Worm (Caenorhabditis elegans) whole organism, L2 larva: Measurements from ENCODE around the gene C26B2.2.
"Not testable (repeated sequence)": the region's sequence is repeated elsewhere in the genome, so short reads cannot be mapped to it uniquely, and the experiment has no call there.

ENCODE experiments used
- C34F6.9 ChIP-seq: fragments of 150-350 bp; optimal IDR thresholded peaks from 2 replicates; lab custom pipeline; 2014; ENCODE audit warnings: missing biosample characterization, missing genetic modification characterization
- F13H6.1 ChIP-seq: sonication (generic microtip); optimal IDR thresholded peaks from 2 replicates; lab custom pipeline; 2016; ENCODE audit warnings: missing genetic modification characterization, missing compliant biosample characterization
- R02D3.7 ChIP-seq: fragments of 150-350 bp; optimal IDR thresholded peaks from 2 replicates; lab custom pipeline; 2014; ENCODE audit warnings: missing biosample characterization, missing genetic modification characterization
- Y55F3AM.14 ChIP-seq: fragments of 200-800 bp; sonication (Bioruptor generic); optimal IDR thresholded peaks from 2 replicates; lab custom pipeline; 2018; ENCODE audit warnings: mild to moderate bottlenecking, missing genetic modification characterization, missing compliant biosample characterization
- alr-1 ChIP-seq: fragments of 150-350 bp; optimal IDR thresholded peaks from 2 replicates; lab custom pipeline; 2014; ENCODE audit warnings: missing biosample characterization, missing genetic modification characterization
- aly-2 ChIP-seq: fragments of 150-350 bp; optimal IDR thresholded peaks from 2 replicates; lab custom pipeline; 2014; ENCODE audit warnings: missing biosample characterization, missing genetic modification characterization
- ama-1 ChIP-seq: fragments of 150-350 bp; optimal IDR thresholded peaks from 2 replicates; lab custom pipeline; 2018; ENCODE audit warnings: inconsistent platforms
- ceh-82 ChIP-seq: fragments of 150-350 bp; optimal IDR thresholded peaks from 2 replicates; lab custom pipeline; 2014; ENCODE audit warnings: missing biosample characterization, missing genetic modification characterization
- crh-2 ChIP-seq: sonication (generic microtip); optimal IDR thresholded peaks from 2 replicates; lab custom pipeline; 2017; ENCODE audit warnings: missing biosample characterization, missing genetic modification characterization
- egl-27 ChIP-seq: sonication (generic microtip); optimal IDR thresholded peaks from 3 replicates; lab custom pipeline; 2017; ENCODE audit warnings: missing biosample characterization, missing genetic modification reagents, missing genetic modification characterization
- elt-1 ChIP-seq: fragments of 150-350 bp; optimal IDR thresholded peaks from 2 replicates; lab custom pipeline; 2014; ENCODE audit warnings: missing biosample characterization, missing genetic modification characterization
- elt-3 ChIP-seq: sonication (generic microtip); optimal IDR thresholded peaks from 2 replicates; lab custom pipeline; 2017; ENCODE audit warnings: missing biosample characterization, missing genetic modification characterization
- fos-1 ChIP-seq: fragments of 150-350 bp; optimal IDR thresholded peaks from 2 replicates; lab custom pipeline; 2014; ENCODE audit warnings: missing biosample characterization, missing genetic modification characterization
- gmeb-1 ChIP-seq: fragments of 150-350 bp; optimal IDR thresholded peaks from 2 replicates; lab custom pipeline; 2014; ENCODE audit warnings: missing biosample characterization, missing genetic modification characterization
- lin-11 ChIP-seq: fragments of 150-350 bp; sonication (generic microtip); optimal IDR thresholded peaks from 2 replicates; lab custom pipeline; 2014; ENCODE audit warnings: missing biosample characterization, missing genetic modification characterization, inconsistent platforms, mixed read lengths
- lin-13 ChIP-seq: fragments of 150-350 bp; optimal IDR thresholded peaks from 2 replicates; lab custom pipeline; 2014; ENCODE audit warnings: missing biosample characterization, missing genetic modification reagents, missing genetic modification characterization
- lsy-2 ChIP-seq, 2 experiments: fragments of 150-350 bp in 1 of 2; sonication (generic microtip) in 1 of 2; optimal IDR thresholded peaks; 2 replicates each; lab custom pipeline; 2014 to 2017; ENCODE audit warnings: missing biosample characterization in 2 of 2, missing genetic modification characterization in 2 of 2
- mab-5 ChIP-seq: fragments of 150-350 bp; optimal IDR thresholded peaks from 2 replicates; lab custom pipeline; 2014; ENCODE audit warnings: missing biosample characterization, missing genetic modification characterization
- mbf-1 ChIP-seq: sonication (generic microtip); optimal IDR thresholded peaks from 2 replicates; lab custom pipeline; 2017; ENCODE audit warnings: missing biosample characterization, missing genetic modification characterization
- mdl-1 ChIP-seq, 2 experiments: fragments of 150-350 bp in 1 of 2; sonication (generic microtip) in 1 of 2; optimal IDR thresholded peaks; 2 replicates each; lab custom pipeline; 2017; ENCODE audit warnings: missing biosample characterization in 2 of 2, missing genetic modification characterization in 2 of 2
- nhr-11 ChIP-seq: fragments of 150-350 bp; optimal IDR thresholded peaks from 2 replicates; lab custom pipeline; 2014; ENCODE audit warnings: missing biosample characterization, missing genetic modification characterization
- nhr-12 ChIP-seq: fragments of 150-350 bp; optimal IDR thresholded peaks from 2 replicates; lab custom pipeline; 2014; ENCODE audit warnings: missing biosample characterization, missing genetic modification characterization
- nhr-129 ChIP-seq: fragments of 150-350 bp; optimal IDR thresholded peaks from 2 replicates; lab custom pipeline; 2014; ENCODE audit warnings: missing biosample characterization, missing genetic modification characterization
- nhr-21 ChIP-seq: fragments of 150-350 bp; optimal IDR thresholded peaks from 2 replicates; lab custom pipeline; 2014; ENCODE audit warnings: missing biosample characterization, missing genetic modification characterization
- nhr-23 ChIP-seq: fragments of 150-350 bp; optimal IDR thresholded peaks from 2 replicates; lab custom pipeline; 2014; ENCODE audit warnings: missing biosample characterization, missing genetic modification reagents, missing genetic modification characterization
- nhr-25 ChIP-seq: fragments of 150-350 bp; sonication (generic microtip); optimal IDR thresholded peaks from 3 replicates; lab custom pipeline; 2014; ENCODE audit warnings: missing biosample characterization, missing genetic modification characterization
- peb-1 ChIP-seq: fragments of 150-350 bp; optimal IDR thresholded peaks from 2 replicates; lab custom pipeline; 2014; ENCODE audit warnings: missing biosample characterization, missing genetic modification characterization
- skn-1 ChIP-seq: sonication (generic microtip); optimal IDR thresholded peaks from 2 replicates; lab custom pipeline; 2017; ENCODE audit warnings: missing biosample characterization, missing genetic modification characterization
- sma-3 ChIP-seq: sonication (generic microtip); optimal IDR thresholded peaks from 2 replicates; lab custom pipeline; 2016; ENCODE audit warnings: missing genetic modification reagents, missing genetic modification characterization, missing compliant biosample characterization
- sma-9 ChIP-seq, 2 experiments: fragments of 150-350 bp in 1 of 2; sonication (generic microtip) in 1 of 2; optimal IDR thresholded peaks; 2 replicates each; lab custom pipeline; 2014 to 2016; ENCODE audit warnings: missing genetic modification characterization in 2 of 2, mild to moderate bottlenecking in 1 of 2, missing biosample characterization in 1 of 2, missing compliant biosample characterization in 1 of 2, missing genetic modification reagents in 1 of 2, moderate library complexity in 1 of 2
- snpc-4 ChIP-seq: fragments of 150-350 bp; optimal IDR thresholded peaks from 2 replicates; lab custom pipeline; 2014; ENCODE audit warnings: missing biosample characterization, missing genetic modification characterization
- unc-55 ChIP-seq: fragments of 150-350 bp; sonication (generic microtip); optimal IDR thresholded peaks from 3 replicates; lab custom pipeline; 2014; ENCODE audit warnings: missing biosample characterization, missing genetic modification reagents, missing genetic modification characterization
- unc-62 ChIP-seq: fragments of 150-350 bp; optimal IDR thresholded peaks from 2 replicates; lab custom pipeline; 2014; ENCODE audit warnings: missing biosample characterization, missing genetic modification reagents, missing genetic modification characterization
- zag-1 ChIP-seq: fragments of 150-350 bp; optimal IDR thresholded peaks from 2 replicates; lab custom pipeline; 2014; ENCODE audit warnings: missing biosample characterization, missing genetic modification characterization
- ztf-11 ChIP-seq: sonication (generic microtip); optimal IDR thresholded peaks from 2 replicates; lab custom pipeline; 2017; ENCODE audit warnings: missing biosample characterization, missing genetic modification characterization
- ztf-4 ChIP-seq: fragments of 150-350 bp; optimal IDR thresholded peaks from 2 replicates; lab custom pipeline; 2014; ENCODE audit warnings: missing biosample characterization, missing genetic modification characterization

C26B2.2 gene

ce11 chrIV:8019772-8020496 lies 2.0 kb downstream of the C26B2.2 start, which contains the start of gene dnc-4:
Gene dnc-4 (minus strand): TSS chrIV:8019808.
- TF ChIP-seq egl-27 (tag; lab: Kevin White, UChicago) (no peak), mbf-1 (tag; lab: Kevin White, UChicago) (no peak), C34F6.9 (tag; lab: Kevin White, UChicago) (peak; percentile 40), ceh-82 (tag; lab: Kevin White, UChicago) (no peak), sma-9 (GFP tag; optimal IDR thresholded peaks at IDR 0.05; lab: Kevin White, UChicago) (no peak), sma-9 (tag; optimal IDR thresholded peaks at IDR 0.05; lab: Kevin White, UChicago) (no peak), nhr-21 (tag; lab: Kevin White, UChicago) (no peak), lsy-2 (tag; optimal IDR thresholded peaks at IDR 0.05; lab: Kevin White, UChicago) (peak in 1 of 2 experiments; percentile 34), ama-1 (lab: Kevin White, UChicago) (no peak), fos-1 (tag; lab: Kevin White, UChicago) (no peak), elt-1 (tag; lab: Kevin White, UChicago) (no peak), alr-1 (tag; lab: Kevin White, UChicago) (no peak), peb-1 (tag; lab: Kevin White, UChicago) (no peak), gmeb-1 (tag; lab: Kevin White, UChicago) (no peak), crh-2 (no peak), Y55F3AM.14 (GFP tag; lab: Kevin White, UChicago) (no peak), unc-55 (GFP tag; lab: Kevin White, UChicago) (peak; percentile 51), skn-1 (tag; lab: Kevin White, UChicago) (no peak)

ce11 chrIV:8016694-8017093 lies 5.2 kb downstream of the C26B2.2 start, which contains the start of gene elpc-4:
Gene elpc-4 (plus strand): TSS chrIV:8016994.
- no peak for TF ChIP-seq unc-62 (GFP tag; lab: Kevin White, UChicago)
- no peak for TF ChIP-seq alr-1 (tag; lab: Kevin White, UChicago)
- no peak for TF ChIP-seq crh-2
- no peak for TF ChIP-seq nhr-11 (tag; lab: Kevin White, UChicago)

ce11 chrIV:8015726-8016312 lies 6.1 kb downstream of the C26B2.2 start, which contains the start of gene C26B2.7:
Gene C26B2.7 (plus strand): TSS chrIV:8016274.
- TF ChIP-seq sma-3 (peak; percentile 90), lsy-2 (tag; optimal IDR thresholded peaks at IDR 0.05; lab: Kevin White, UChicago) (peak; percentile 27 to 73), crh-2 (peak; percentile 49), gmeb-1 (tag; lab: Kevin White, UChicago) (peak; percentile 67), ztf-4 (tag; lab: Kevin White, UChicago) (peak; percentile 63), nhr-21 (tag; lab: Kevin White, UChicago) (peak; percentile 69), sma-9 (GFP tag; optimal IDR thresholded peaks at IDR 0.05; lab: Kevin White, UChicago) (peak; percentile 77), lin-13 (GFP tag; lab: Kevin White, UChicago) (peak; percentile 66), R02D3.7 (tag; lab: Kevin White, UChicago) (peak; percentile 54), mab-5 (tag; lab: Kevin White, UChicago) (peak; percentile 25), F13H6.1 (tag; lab: Kevin White, UChicago) (peak; percentile 84), unc-55 (GFP tag; lab: Kevin White, UChicago) (peak; percentile 85), C34F6.9 (tag; lab: Kevin White, UChicago) (peak; percentile 40), fos-1 (tag; lab: Kevin White, UChicago) (peak; percentile 15), nhr-129 (peak; percentile 52)
- not testable (repeated sequence) for TF ChIP-seq sma-9 (tag; optimal IDR thresholded peaks at IDR 0.05; lab: Kevin White, UChicago)

ce11 chrIV:8013849-8014248 lies 8.1 kb downstream of the C26B2.2 start, which contains the start of gene C26B2.8:
Gene C26B2.8 (plus strand): TSS chrIV:8014149.
- TF ChIP-seq nhr-25 (tag; lab: Kevin White, UChicago) (no peak), nhr-23 (tag; lab: Kevin White, UChicago) (no peak), nhr-12 (no peak), ama-1 (lab: Kevin White, UChicago) (no peak), elt-3 (tag; lab: Kevin White, UChicago) (no peak)

- TF ChIP-seq gmeb-1 (tag; lab: Kevin White, UChicago) = no peak
- TF ChIP-seq sma-9 (GFP tag; optimal IDR thresholded peaks at IDR 0.05; lab: Kevin White, UChicago) = no peak
- TF ChIP-seq sma-9 (tag; optimal IDR thresholded peaks at IDR 0.05; lab: Kevin White, UChicago) = no peak
- no peak for TF ChIP-seq unc-62 (GFP tag; lab: Kevin White, UChicago)
- TF ChIP-seq aly-2 (tag; lab: Kevin White, UChicago) = no peak
- TF ChIP-seq snpc-4 (tag; lab: Kevin White, UChicago) = no peak
- no peak for TF ChIP-seq lin-11 (tag; lab: Kevin White, UChicago)
- no peak for TF ChIP-seq zag-1 (tag; lab: Kevin White, UChicago)
- TF ChIP-seq ztf-11 = no peak
- no peak for TF ChIP-seq Y55F3AM.14 (GFP tag; lab: Kevin White, UChicago)
- TF ChIP-seq mab-5 (tag; lab: Kevin White, UChicago) = no peak
- TF ChIP-seq R02D3.7 (tag; lab: Kevin White, UChicago) = no peak
- TF ChIP-seq nhr-12 = no peak
- no peak for TF ChIP-seq crh-2
- no peak for TF ChIP-seq mdl-1 (tag; optimal IDR thresholded peaks at IDR 0.05; lab: Kevin White, UChicago)
Measured at ce11 chrIV:8012330-8012729, 9.6 kb downstream of the C26B2.2 start, which contains the start of gene Y42H9B.3. Gene Y42H9B.3 (minus strand): TSS chrIV:8012430.
